Fruit fly (Drosophila melanogaster) whole organism, embryonic: Measurements from ENCODE around the gene BCAS2.

Experiments
- ATbp ChIP-seq: fragments of 200-800 bp; sonication (Bioruptor generic); optimal IDR thresholded peaks from 2 replicates; lab custom pipeline; 2017; ENCODE audit warnings: missing biosample characterization, mild to moderate bottlenecking, missing genetic modification characterization, missing genetic modification reagents
- CG10321 ChIP-seq: fragments of 200-800 bp; sonication (Bioruptor generic); IDR thresholded peaks from 2 replicates; pipeline ENCODE4 v1.3.6; 2022; ENCODE audit warnings: missing biosample characterization, missing genetic modification characterization
- CG10462 ChIP-seq: fragments of 200-800 bp; sonication (Bioruptor generic); optimal IDR thresholded peaks from 2 replicates; lab custom pipeline; 2016; ENCODE audit warnings: missing biosample characterization, missing genetic modification characterization
- CG1233 ChIP-seq: fragments of 200-800 bp; sonication (Bioruptor generic); optimal IDR thresholded peaks from 4 replicates; lab custom pipeline; 2018; ENCODE audit warnings: missing biosample characterization, mild to moderate bottlenecking, missing genetic modification characterization
- CG12659 ChIP-seq: fragments of 200-800 bp; sonication (Bioruptor generic); optimal IDR thresholded peaks from 3 replicates; lab custom pipeline; 2017; ENCODE audit warnings: mild to moderate bottlenecking, missing biosample characterization, missing genetic modification reagents, missing genetic modification characterization
- CG13287 ChIP-seq: fragments of 200-800 bp; sonication (Bioruptor generic); IDR thresholded peaks from 2 replicates; pipeline ENCODE4 v1.3.6; 2022; ENCODE audit warnings: missing biosample characterization, missing genetic modification characterization; ENCODE audit not compliant: partially characterized antibody
- CG14667 ChIP-seq: fragments of 200-800 bp; sonication (Bioruptor generic); IDR thresholded peaks from 2 replicates; pipeline ENCODE4 v1.3.6; 2022; ENCODE audit warnings: missing biosample characterization, missing genetic modification characterization
- CG14710 ChIP-seq: fragments of 200-800 bp; sonication (Bioruptor generic); optimal IDR thresholded peaks from 3 replicates; lab custom pipeline; 2019; ENCODE audit warnings: missing biosample characterization, mild to moderate bottlenecking, missing genetic modification characterization, moderate library complexity
- CG15011 ChIP-seq: fragments of 200-800 bp; sonication (Bioruptor generic); optimal IDR thresholded peaks from 3 replicates; lab custom pipeline; 2018; ENCODE audit warnings: missing biosample characterization, mild to moderate bottlenecking, missing genetic modification characterization
- CG15269 ChIP-seq: fragments of 200-800 bp; sonication (Bioruptor generic); optimal IDR thresholded peaks from 2 replicates; lab custom pipeline; 2018; ENCODE audit warnings: missing biosample characterization, mild to moderate bottlenecking, missing genetic modification characterization, moderate library complexity
- CG17361 ChIP-seq: fragments of 200-800 bp; sonication (Bioruptor generic); IDR thresholded peaks from 3 replicates; pipeline ENCODE4 v1.3.6; 2022; ENCODE audit warnings: missing biosample characterization, missing genetic modification characterization
- CG17829 ChIP-seq: fragments of 200-800 bp; optimal IDR thresholded peaks from 2 replicates; lab custom pipeline; 2019; ENCODE audit warnings: missing biosample characterization, mild to moderate bottlenecking, missing genetic modification characterization, moderate library complexity
- CG18262 ChIP-seq: fragments of 200-800 bp; optimal IDR thresholded peaks from 3 replicates; lab custom pipeline; 2019; ENCODE audit warnings: missing biosample characterization, mild to moderate bottlenecking, missing genetic modification characterization, moderate library complexity
- CG2712 ChIP-seq: fragments of 200-800 bp; optimal IDR thresholded peaks from 3 replicates; lab custom pipeline; 2019; ENCODE audit warnings: missing biosample characterization, mild to moderate bottlenecking, missing genetic modification characterization, moderate library complexity
- CG3065 ChIP-seq: fragments of 200-800 bp; sonication (Bioruptor generic); optimal IDR thresholded peaks from 2 replicates; lab custom pipeline; 2016; ENCODE audit warnings: missing biosample characterization, missing genetic modification characterization
- CG34224 ChIP-seq: fragments of 200-800 bp; sonication (Bioruptor generic); IDR thresholded peaks from 3 replicates; pipeline ENCODE4 v1.3.6; 2022; ENCODE audit warnings: missing biosample characterization, missing genetic modification characterization; ENCODE audit not compliant: partially characterized antibody
- CG4820 ChIP-seq: fragments of 200-800 bp; sonication (Bioruptor generic); optimal IDR thresholded peaks from 3 replicates; lab custom pipeline; 2016; ENCODE audit warnings: missing biosample characterization, missing genetic modification characterization
- CG6791 ChIP-seq: fragments of 200-800 bp; sonication (Bioruptor generic); IDR thresholded peaks from 3 replicates; pipeline ENCODE4 v1.3.6; 2022; ENCODE audit warnings: missing biosample characterization, missing genetic modification characterization; ENCODE audit not compliant: partially characterized antibody
- CG7928 ChIP-seq: fragments of 200-800 bp; sonication (Bioruptor generic); optimal IDR thresholded peaks from 2 replicates; lab custom pipeline; 2017; ENCODE audit warnings: missing biosample characterization, mild to moderate bottlenecking, missing genetic modification characterization
- CG9797 ChIP-seq: fragments of 200-800 bp; sonication (Bioruptor generic); optimal IDR thresholded peaks from 3 replicates; lab custom pipeline; 2018; ENCODE audit warnings: missing biosample characterization, mild to moderate bottlenecking, missing genetic modification characterization
- CG9876 ChIP-seq: fragments of 200-800 bp; sonication (Bioruptor generic); optimal IDR thresholded peaks from 2 replicates; lab custom pipeline; 2016; ENCODE audit warnings: missing biosample characterization, missing genetic modification characterization
- Dek ChIP-seq: fragments of 200-800 bp; sonication (Bioruptor generic); optimal IDR thresholded peaks from 3 replicates; lab custom pipeline; 2019; ENCODE audit warnings: missing biosample characterization, mild to moderate bottlenecking, missing genetic modification characterization, moderate library complexity
- E2f2 ChIP-seq: fragments of 200-800 bp; sonication (Bioruptor generic); IDR thresholded peaks from 2 replicates; pipeline ENCODE4 v1.3.6; 2022; ENCODE audit warnings: missing biosample characterization, missing genetic modification characterization
- Fer3 ChIP-seq: fragments of 200-800 bp; sonication (Bioruptor generic); optimal IDR thresholded peaks from 2 replicates; lab custom pipeline; 2018; ENCODE audit warnings: missing biosample characterization, mild to moderate bottlenecking, missing genetic modification characterization, moderate library complexity
- Hey ChIP-seq: fragments of 200-800 bp; sonication (Bioruptor generic); optimal IDR thresholded peaks from 3 replicates; lab custom pipeline; 2018; ENCODE audit warnings: missing biosample characterization, mild to moderate bottlenecking, missing genetic modification characterization
- Nf-YC ChIP-seq: fragments of 200-800 bp; optimal IDR thresholded peaks from 3 replicates; lab custom pipeline; 2019; ENCODE audit warnings: missing biosample characterization, mild to moderate bottlenecking, missing genetic modification characterization, moderate library complexity
- Ssrp ChIP-seq: fragments of 200-800 bp; sonication (Bioruptor generic); optimal IDR thresholded peaks from 2 replicates; lab custom pipeline; 2018; ENCODE audit warnings: missing biosample characterization, mild to moderate bottlenecking, missing genetic modification characterization, moderate library complexity
- ab ChIP-seq: fragments of 200-800 bp; sonication (Bioruptor generic); optimal IDR thresholded peaks from 2 replicates; lab custom pipeline; 2016; ENCODE audit warnings: missing biosample characterization, missing genetic modification characterization
- cad ChIP-seq: fragments of >200 bp; optimal IDR thresholded peaks from 2 replicates; lab custom pipeline; 2017; ENCODE audit warnings: missing biosample characterization, missing genetic modification characterization
- cas ChIP-seq: fragments of 200-800 bp; sonication (Bioruptor generic); IDR thresholded peaks from 2 replicates; pipeline ENCODE4 v1.3.6; 2022; ENCODE audit warnings: missing biosample characterization, missing genetic modification characterization
- ci ChIP-seq: fragments of 200-800 bp; sonication (Bioruptor generic); IDR thresholded peaks from 3 replicates; pipeline ENCODE4 v1.3.6; 2022; ENCODE audit warnings: missing biosample characterization, missing genetic modification characterization
- corto ChIP-seq: fragments of 200-800 bp; sonication (Bioruptor generic); optimal IDR thresholded peaks from 2 replicates; lab custom pipeline; 2016; ENCODE audit warnings: missing biosample characterization, mild to moderate bottlenecking, missing genetic modification characterization, moderate library complexity
- croc ChIP-seq: fragments of 200-800 bp; sonication (Bioruptor generic); conservative IDR thresholded peaks from 3 replicates; pipeline ENCODE4 v1.3.6; 2022; ENCODE audit warnings: missing biosample characterization, missing genetic modification characterization
- dmrt99B ChIP-seq: fragments of 200-800 bp; sonication (Bioruptor generic); optimal IDR thresholded peaks from 2 replicates; lab custom pipeline; 2018; ENCODE audit warnings: missing biosample characterization, mild to moderate bottlenecking, missing genetic modification characterization, moderate library complexity
- fru ChIP-seq: fragments of >200 bp; optimal IDR thresholded peaks from 2 replicates; lab custom pipeline; 2017
- gem ChIP-seq: fragments of 200-800 bp; sonication (Bioruptor generic); optimal IDR thresholded peaks from 2 replicates; lab custom pipeline; 2019; ENCODE audit warnings: missing biosample characterization, mild to moderate bottlenecking, missing genetic modification characterization, moderate library complexity
- gfzf ChIP-seq: fragments of 200-800 bp; sonication (Bioruptor generic); optimal IDR thresholded peaks from 2 replicates; lab custom pipeline; 2016; ENCODE audit warnings: missing biosample characterization, mild to moderate bottlenecking, missing genetic modification characterization, moderate library complexity
- hbn ChIP-seq: fragments of 200-800 bp; sonication (Bioruptor generic); IDR thresholded peaks from 2 replicates; pipeline ENCODE4 v1.3.6; 2022; ENCODE audit warnings: missing biosample characterization, missing genetic modification characterization; ENCODE audit not compliant: partially characterized antibody
- inv ChIP-seq: fragments of 200-800 bp; sonication (Bioruptor generic); IDR thresholded peaks from 2 replicates; pipeline ENCODE4 v1.3.6; 2022; ENCODE audit warnings: missing biosample characterization, missing genetic modification characterization; ENCODE audit not compliant: partially characterized antibody
- pita ChIP-seq: fragments of 200-800 bp; sonication (Bioruptor generic); optimal IDR thresholded peaks from 2 replicates; lab custom pipeline; 2017; ENCODE audit warnings: missing biosample characterization, mild to moderate bottlenecking, missing genetic modification characterization
- pros ChIP-seq: fragments of 200-800 bp; sonication (Bioruptor generic); optimal IDR thresholded peaks from 3 replicates; lab custom pipeline; 2019; ENCODE audit warnings: missing biosample characterization, mild to moderate bottlenecking, missing genetic modification characterization, moderate library complexity
- psq ChIP-seq: fragments of 200-800 bp; sonication (Bioruptor generic); optimal IDR thresholded peaks from 2 replicates; lab custom pipeline; 2017; ENCODE audit warnings: missing biosample characterization, missing genetic modification characterization
- pzg ChIP-seq: fragments of 200-800 bp; sonication (Bioruptor generic); optimal IDR thresholded peaks from 3 replicates; lab custom pipeline; 2018; ENCODE audit warnings: missing biosample characterization, mild to moderate bottlenecking, missing genetic modification characterization, moderate library complexity
- row ChIP-seq: fragments of 200-800 bp; sonication (Bioruptor generic); IDR thresholded peaks from 3 replicates; pipeline ENCODE4 v1.3.6; 2022; ENCODE audit warnings: missing biosample characterization, missing genetic modification characterization
- sens ChIP-seq: fragments of 200-800 bp; sonication (Bioruptor generic); peaks from one replicate; lab custom pipeline; 2016; ENCODE audit warnings: missing biosample characterization, missing genetic modification characterization
- shn ChIP-seq: fragments of 200-800 bp; sonication (Bioruptor generic); optimal IDR thresholded peaks from 3 replicates; lab custom pipeline; 2016; ENCODE audit warnings: missing biosample characterization, missing genetic modification characterization
- sqz ChIP-seq: fragments of 200-800 bp; sonication (Bioruptor generic); optimal IDR thresholded peaks from 3 replicates; lab custom pipeline; 2018; ENCODE audit warnings: missing biosample characterization, mild to moderate bottlenecking, missing genetic modification characterization
- trem ChIP-seq: fragments of 200-800 bp; optimal IDR thresholded peaks from 3 replicates; lab custom pipeline; 2019; ENCODE audit warnings: missing biosample characterization, mild to moderate bottlenecking, missing genetic modification characterization, moderate library complexity
- wek ChIP-seq: fragments of 200-800 bp; sonication (Bioruptor generic); optimal IDR thresholded peaks from 3 replicates; lab custom pipeline; 2018; ENCODE audit warnings: missing biosample characterization, mild to moderate bottlenecking, missing genetic modification characterization, moderate library complexity

The BCAS2 gene

dm6 chr3R:27922673-27923175 lies 568 bp upstream of the BCAS2 start, which contains the start of gene RpL4 (continued):
- peak; percentile 56 for TF ChIP-seq CG4820
- no peak for TF ChIP-seq CG15011 (GFP tag; lab: Kevin White, UChicago)
- TF ChIP-seq cad (GFP tag; lab: Kevin White, UChicago) = no peak
- peak; percentile 51; the same call in 1 of the 2 replicates for TF ChIP-seq CG10321
- TF ChIP-seq, all 482 proteins: peak for 383

DNA sequence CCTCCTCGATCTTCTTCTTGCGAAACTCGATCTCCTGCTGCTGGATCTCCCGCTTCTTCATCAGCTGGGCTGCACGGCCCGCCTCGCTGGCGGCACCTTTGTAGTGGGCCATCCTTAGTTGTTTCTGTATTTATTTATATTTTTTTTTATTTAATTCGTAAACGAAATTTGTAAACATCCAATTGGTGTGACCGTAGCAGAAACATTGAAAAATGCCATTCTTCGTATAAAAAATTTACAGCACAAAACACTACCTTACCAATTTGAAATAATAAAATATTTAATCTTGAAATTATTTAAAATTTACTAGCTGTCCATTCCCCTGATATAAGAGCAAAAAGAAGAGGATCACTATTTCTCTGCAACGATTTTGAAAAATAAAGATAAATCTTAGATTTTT lies 1.3 kb downstream of the BCAS2 start, which contains the start of gene CG12259:
CG12259 (minus strand) TSS at position 207 of the 400 bp plus-strand sequence.
- TF ChIP-seq sens (GFP tag; lab: Kevin White, UChicago) (no peak), CG1233 (GFP tag; lab: Kevin White, UChicago) (no peak), CG15269 (tag; lab: Kevin White, UChicago) (no peak), CG12659 (GFP tag; lab: Kevin White, UChicago) (no peak), ci (no peak), gfzf (peak; percentile 56), CG17361 (GFP tag; lab: Robert Waterston, UW) (peak; percentile 27; the same call in 1 of the 3 replicates), inv (GFP tag; lab: Robert Waterston, UW) (no peak), CG14667 (no peak), CG2712 (tag; lab: Kevin White, UChicago) (peak; percentile 23), pita (GFP tag; lab: Kevin White, UChicago) (no peak), Hey (no peak), row (GFP tag; lab: Robert Waterston, UW) (peak; percentile 76), pzg (peak; percentile 12), CG7928 (GFP tag; lab: Kevin White, UChicago) (no peak), psq (no peak), CG18262 (tag; lab: Kevin White, UChicago) (peak; percentile 19), ab (no peak), fru (lab: Kevin White, UChicago) (no peak), CG10462 (no peak), CG14710 (tag; lab: Kevin White, UChicago) (no peak), Fer3 (tag; lab: Kevin White, UChicago) (no peak), cas (GFP tag; lab: Robert Waterston, UW) (no peak), hbn (no peak), ATbp (GFP tag; lab: Kevin White, UChicago) (peak; percentile 7), pros (GFP tag; lab: Kevin White, UChicago) (no peak), wek (peak; percentile 10), CG6791 (GFP tag; lab: Robert Waterston, UW) (no peak), CG9876 (no peak), sqz (GFP tag; lab: Kevin White, UChicago) (peak; percentile 56), CG17829 (tag; lab: Kevin White, UChicago) (peak; percentile 14), CG13287 (GFP tag; lab: Robert Waterston, UW) (0 out of 2 replicates have a peak, but pooled peaks have one; percentile 25), corto (GFP tag; lab: Kevin White, UChicago) (no peak), trem (tag; lab: Kevin White, UChicago) (peak; percentile 43), Nf-YC (tag; lab: Kevin White, UChicago) (peak; percentile 12), CG34224 (GFP tag; lab: Robert Waterston, UW) (0 out of 3 replicates have a peak, but pooled peaks have one; percentile 10), E2f2 (GFP tag; lab: Robert Waterston, UW) (0 out of 2 replicates have a peak, but pooled peaks have one; percentile 21), croc (GFP tag; lab: Robert Waterston, UW) (no peak), Ssrp (tag; lab: Kevin White, UChicago) (no peak), CG3065 (GFP tag; lab: Kevin White, UChicago) (no peak), dmrt99B (tag; lab: Kevin White, UChicago) (no peak), Dek (tag; lab: Kevin White, UChicago) (no peak), gem (tag; lab: Kevin White, UChicago) (peak; percentile 29), shn (no peak), CG9797 (GFP tag; lab: Kevin White, UChicago) (peak; percentile 35)
